Worm (Caenorhabditis elegans) whole organism, L2 larva: ENCODE data around the gene C16D9.8.

ENCODE experiments used
- R02D3.7 ChIP-seq: fragments of 150-350 bp; optimal IDR thresholded peaks from 2 replicates; lab custom pipeline; 2014; ENCODE audit warnings: missing biosample characterization, missing genetic modification characterization
- aly-2 ChIP-seq: fragments of 150-350 bp; optimal IDR thresholded peaks from 2 replicates; lab custom pipeline; 2014; ENCODE audit warnings: missing biosample characterization, missing genetic modification characterization
- blmp-1 ChIP-seq: sonication (generic microtip); optimal IDR thresholded peaks from 2 replicates; lab custom pipeline; 2017; ENCODE audit warnings: missing genetic modification characterization, mild to moderate bottlenecking, missing compliant biosample characterization, antibody characterized with exemption, moderate library complexity; ENCODE audit not compliant: insufficient read depth
- ceh-16 ChIP-seq: fragments of 150-350 bp; optimal IDR thresholded peaks from 2 replicates; lab custom pipeline; 2014; ENCODE audit warnings: missing biosample characterization, missing genetic modification characterization
- ceh-82 ChIP-seq: fragments of 150-350 bp; optimal IDR thresholded peaks from 2 replicates; lab custom pipeline; 2014; ENCODE audit warnings: missing biosample characterization, missing genetic modification characterization
- elt-1 ChIP-seq: fragments of 150-350 bp; optimal IDR thresholded peaks from 2 replicates; lab custom pipeline; 2014; ENCODE audit warnings: missing biosample characterization, missing genetic modification characterization
- lsy-2 ChIP-seq, 2 experiments: fragments of 150-350 bp in 1 of 2; sonication (generic microtip) in 1 of 2; optimal IDR thresholded peaks; 2 replicates each; lab custom pipeline; 2014 to 2017; ENCODE audit warnings: missing biosample characterization in 2 of 2, missing genetic modification characterization in 2 of 2
- mdl-1 ChIP-seq, 2 experiments: fragments of 150-350 bp in 1 of 2; sonication (generic microtip) in 1 of 2; optimal IDR thresholded peaks; 2 replicates each; lab custom pipeline; 2017; ENCODE audit warnings: missing biosample characterization in 2 of 2, missing genetic modification characterization in 2 of 2
- nhr-10 ChIP-seq: sonication (generic microtip); optimal IDR thresholded peaks from 2 replicates; lab custom pipeline; 2017; ENCODE audit warnings: missing biosample characterization, missing genetic modification characterization
- nhr-11 ChIP-seq: fragments of 150-350 bp; optimal IDR thresholded peaks from 2 replicates; lab custom pipeline; 2014; ENCODE audit warnings: missing biosample characterization, missing genetic modification characterization
- nhr-12 ChIP-seq: fragments of 150-350 bp; optimal IDR thresholded peaks from 2 replicates; lab custom pipeline; 2014; ENCODE audit warnings: missing biosample characterization, missing genetic modification characterization
- snpc-4 ChIP-seq: fragments of 150-350 bp; optimal IDR thresholded peaks from 2 replicates; lab custom pipeline; 2014; ENCODE audit warnings: missing biosample characterization, missing genetic modification characterization

DNA sequence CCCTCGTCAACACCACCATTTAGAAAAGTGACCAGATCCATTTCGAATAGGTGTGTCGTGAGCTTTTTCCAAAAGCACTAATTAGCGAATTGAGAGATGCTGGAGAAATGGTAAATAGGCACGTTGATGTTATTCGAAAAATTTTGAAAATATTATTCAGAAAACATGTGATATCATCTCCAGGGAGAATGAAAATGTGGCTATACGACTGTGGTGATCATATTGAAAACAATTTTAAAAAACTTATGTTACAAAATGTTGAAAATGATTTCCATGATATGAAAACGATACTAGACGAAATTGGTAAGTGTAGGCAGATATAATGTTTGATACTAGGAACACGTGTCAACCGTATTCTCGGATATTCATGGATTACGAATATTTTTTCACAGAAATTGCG, 36.6 kb downstream of the C16D9.8 start, which contains the start of gene K07C11.10:
- no peak for TF ChIP-seq lsy-2 (tag; optimal IDR thresholded peaks at IDR 0.05; lab: Kevin White, UChicago)
- TF ChIP-seq mdl-1 (tag; optimal IDR thresholded peaks at IDR 0.05; lab: Kevin White, UChicago): no peak
- no peak for TF ChIP-seq elt-1 (tag; lab: Kevin White, UChicago)
- TF ChIP-seq nhr-10: no peak
- no peak for TF ChIP-seq nhr-12 (tag; lab: Kevin White, UChicago)
- TF ChIP-seq aly-2 (tag; lab: Kevin White, UChicago): no peak
- no peak for TF ChIP-seq ceh-82 (tag; lab: Kevin White, UChicago)
- no peak for TF ChIP-seq nhr-11 (tag; lab: Kevin White, UChicago)
- TF ChIP-seq ceh-16 (tag; lab: Kevin White, UChicago): no peak
- no peak for TF ChIP-seq R02D3.7 (tag; lab: Kevin White, UChicago)
- TF ChIP-seq blmp-1 (tag; lab: Kevin White, UChicago): no peak
- no peak for TF ChIP-seq snpc-4
